Fruit fly (Drosophila melanogaster) whole organism, embryonic: ENCODE measurements around the gene Esyt2.
A peak's percentile ranks its signal among the peaks of the same experiment; 100 is the strongest.

ENCODE experiments used
- Asciz ChIP-seq: fragments of 200-800 bp; sonication (Bioruptor generic); optimal IDR thresholded peaks from 2 replicates; lab custom pipeline; 2017; ENCODE audit warnings: missing biosample characterization, mild to moderate bottlenecking, missing genetic modification characterization, missing genetic modification reagents
- Bgb ChIP-seq: fragments of 200-800 bp; sonication (Bioruptor generic); IDR thresholded peaks from 2 replicates; pipeline ENCODE4 v1.3.6; 2022; ENCODE audit warnings: missing biosample characterization, missing genetic modification characterization; ENCODE audit not compliant: partially characterized antibody
- CG10979 ChIP-seq: fragments of 200-800 bp; sonication (Bioruptor generic); optimal IDR thresholded peaks from 2 replicates; lab custom pipeline; 2018; ENCODE audit warnings: missing biosample characterization, mild to moderate bottlenecking, missing genetic modification characterization, moderate library complexity
- CG11093 ChIP-seq: fragments of 200-800 bp; sonication (Bioruptor generic); IDR thresholded peaks from 3 replicates; pipeline ENCODE4 v1.3.6; 2022; ENCODE audit warnings: missing biosample characterization, missing genetic modification characterization
- CG11723 ChIP-seq: fragments of 200-800 bp; sonication (Bioruptor generic); optimal IDR thresholded peaks from 2 replicates; lab custom pipeline; 2017; ENCODE audit warnings: missing biosample characterization, mild to moderate bottlenecking, missing genetic modification characterization
- CG12299 ChIP-seq: fragments of 200-800 bp; sonication (Bioruptor generic); optimal IDR thresholded peaks from 2 replicates; lab custom pipeline; 2018; ENCODE audit warnings: missing biosample characterization, mild to moderate bottlenecking, missing genetic modification characterization
- CG12391 ChIP-seq: fragments of 200-800 bp; sonication (Bioruptor generic); optimal IDR thresholded peaks from 3 replicates; lab custom pipeline; 2018; ENCODE audit warnings: missing biosample characterization, mild to moderate bottlenecking, missing genetic modification characterization, moderate library complexity
- CG12769 ChIP-seq: fragments of 200-800 bp; sonication (Bioruptor generic); optimal IDR thresholded peaks from 2 replicates; lab custom pipeline; 2019; ENCODE audit warnings: missing biosample characterization, mild to moderate bottlenecking, missing genetic modification characterization, moderate library complexity
- CG13287 ChIP-seq: fragments of 200-800 bp; sonication (Bioruptor generic); IDR thresholded peaks from 2 replicates; pipeline ENCODE4 v1.3.6; 2022; ENCODE audit warnings: missing biosample characterization, missing genetic modification characterization; ENCODE audit not compliant: partially characterized antibody
- CG1529 ChIP-seq: fragments of 200-800 bp; sonication (Bioruptor generic); optimal IDR thresholded peaks from 3 replicates; lab custom pipeline; 2018; ENCODE audit warnings: missing biosample characterization, missing genetic modification characterization
- CG2712 ChIP-seq: fragments of 200-800 bp; optimal IDR thresholded peaks from 3 replicates; lab custom pipeline; 2019; ENCODE audit warnings: missing biosample characterization, mild to moderate bottlenecking, missing genetic modification characterization, moderate library complexity
- CG33213 ChIP-seq: fragments of 200-800 bp; sonication (Bioruptor generic); optimal IDR thresholded peaks from 3 replicates; lab custom pipeline; 2016; ENCODE audit warnings: missing biosample characterization, missing genetic modification characterization
- CG43689 ChIP-seq: fragments of 200-800 bp; sonication (Bioruptor generic); IDR thresholded peaks from 2 replicates; pipeline ENCODE4 v1.3.6; 2022; ENCODE audit warnings: missing biosample characterization, missing genetic modification characterization
- CG5180 ChIP-seq: fragments of 200-800 bp; sonication (Bioruptor generic); optimal IDR thresholded peaks from 3 replicates; lab custom pipeline; 2017; ENCODE audit warnings: missing biosample characterization, missing genetic modification characterization, mild to moderate bottlenecking, moderate library complexity, missing genetic modification reagents
- CG8290 ChIP-seq, 3 experiments: fragments of 200-800 bp; sonication (Bioruptor generic); optimal IDR thresholded peaks; 2 replicates each; lab custom pipeline; 2016 to 2019; ENCODE audit warnings: missing biosample characterization in 3 of 3, missing genetic modification characterization in 3 of 3, mild to moderate bottlenecking in 2 of 3, moderate library complexity in 1 of 3
- CG9932 ChIP-seq: fragments of 200-800 bp; sonication (Bioruptor generic); IDR thresholded peaks from 2 replicates; pipeline ENCODE4 v1.3.6; 2022; ENCODE audit warnings: missing biosample characterization, missing genetic modification characterization
- CTCF ChIP-seq: fragments of 200-800 bp; sonication (Bioruptor generic); optimal IDR thresholded peaks from 2 replicates; lab custom pipeline; 2017; ENCODE audit warnings: missing biosample characterization, mild to moderate bottlenecking, missing genetic modification characterization, moderate library complexity
- CkIIα-i1 ChIP-seq: fragments of 200-800 bp; sonication (Bioruptor generic); IDR thresholded peaks from 2 replicates; pipeline ENCODE4 v1.3.6; 2022; ENCODE audit warnings: missing biosample characterization, missing genetic modification characterization
- D ChIP-seq, 2 experiments: fragments of 200-800 bp in 1 of 2; fragments of >200 bp in 1 of 2; sonication (Bioruptor generic) in 1 of 2; optimal IDR thresholded peaks; 2 replicates in 1 of 2; 3 replicates in 1 of 2; lab custom pipeline; 2017; ENCODE audit warnings: mild to moderate bottlenecking in 1 of 2, missing biosample characterization in 1 of 2, missing genetic modification characterization in 1 of 2, missing genetic modification reagents in 1 of 2
- Dref ChIP-seq: fragments of 200-800 bp; sonication (Bioruptor generic); IDR thresholded peaks from 2 replicates; pipeline ENCODE4 v1.3.6; 2022; ENCODE audit warnings: missing biosample characterization, missing genetic modification characterization
- Eip74EF ChIP-seq, 2 experiments: fragments of 200-800 bp in 1 of 2; fragments of >200 bp in 1 of 2; sonication (Bioruptor generic) in 1 of 2; optimal IDR thresholded peaks; 2 replicates each; lab custom pipeline; 2017 to 2019; ENCODE audit warnings: missing biosample characterization in 2 of 2, missing genetic modification characterization in 2 of 2, mild to moderate bottlenecking in 1 of 2, moderate library complexity in 1 of 2
- Ets65A ChIP-seq: fragments of 200-800 bp; sonication (Bioruptor generic); peaks from one replicate; lab custom pipeline; 2016; ENCODE audit warnings: missing biosample characterization, missing genetic modification characterization
- HLH3B ChIP-seq: fragments of 200-800 bp; sonication (Bioruptor generic); IDR thresholded peaks from 2 replicates; pipeline ENCODE4 v1.3.6; 2022; ENCODE audit warnings: missing biosample characterization, missing genetic modification characterization
- Hr3 ChIP-seq: fragments of 200-800 bp; sonication (Bioruptor generic); optimal IDR thresholded peaks from 3 replicates; lab custom pipeline; 2016; ENCODE audit warnings: missing biosample characterization, missing genetic modification characterization
- Hr78 ChIP-seq, 2 experiments: fragments of 200-800 bp in 1 of 2; fragments of >200 bp in 1 of 2; sonication (Bioruptor generic) in 1 of 2; optimal IDR thresholded peaks; 2 replicates each; lab custom pipeline; 2017 to 2019; ENCODE audit warnings: missing biosample characterization in 2 of 2, missing genetic modification characterization in 2 of 2, mild to moderate bottlenecking in 1 of 2, moderate library complexity in 1 of 2
- Med ChIP-seq: fragments of 200-800 bp; sonication (Bioruptor generic); peaks from one replicate; lab custom pipeline; 2016; ENCODE audit warnings: missing biosample characterization, missing genetic modification characterization, mild to moderate bottlenecking, inconsistent platforms, moderate library complexity
- NC2α ChIP-seq: fragments of 200-800 bp; sonication (Bioruptor generic); optimal IDR thresholded peaks from 2 replicates; lab custom pipeline; 2016; ENCODE audit warnings: missing biosample characterization, missing genetic modification characterization
- Nf-YC ChIP-seq: fragments of 200-800 bp; optimal IDR thresholded peaks from 3 replicates; lab custom pipeline; 2019; ENCODE audit warnings: missing biosample characterization, mild to moderate bottlenecking, missing genetic modification characterization, moderate library complexity
- Optix ChIP-seq: fragments of 200-800 bp; sonication (Bioruptor generic); IDR thresholded peaks from 3 replicates; pipeline ENCODE4 v1.3.6; 2022; ENCODE audit warnings: missing biosample characterization, missing genetic modification characterization
- Sin3A ChIP-seq: fragments of >200 bp; optimal IDR thresholded peaks from 2 replicates; lab custom pipeline; 2018
- Stat92E ChIP-seq, 3 experiments: fragments of >200 bp in 2 of 3; fragments of 200-800 bp in 1 of 3; sonication (Bioruptor generic) in 1 of 3; optimal IDR thresholded peaks; 2 replicates each; lab custom pipeline; 2017 to 2019; ENCODE audit warnings: missing biosample characterization in 3 of 3, missing genetic modification characterization in 3 of 3, mild to moderate bottlenecking in 1 of 3, moderate library complexity in 1 of 3
- Tbp ChIP-seq: fragments of >200 bp; optimal IDR thresholded peaks from 2 replicates; lab custom pipeline; 2018; ENCODE audit warnings: missing biosample characterization, missing genetic modification characterization
- chinmo ChIP-seq: fragments of 200-800 bp; sonication (Bioruptor generic); IDR thresholded peaks from 4 replicates; pipeline ENCODE4 v1.3.6; 2022; ENCODE audit warnings: missing biosample characterization, missing genetic modification characterization; ENCODE audit not compliant: partially characterized antibody
- crc ChIP-seq: fragments of 200-800 bp; sonication (Bioruptor generic); optimal IDR thresholded peaks from 2 replicates; lab custom pipeline; 2016; ENCODE audit warnings: missing biosample characterization, missing genetic modification characterization
- croc ChIP-seq: fragments of 200-800 bp; sonication (Bioruptor generic); conservative IDR thresholded peaks from 3 replicates; pipeline ENCODE4 v1.3.6; 2022; ENCODE audit warnings: missing biosample characterization, missing genetic modification characterization
- grau ChIP-seq: fragments of 200-800 bp; optimal IDR thresholded peaks from 3 replicates; lab custom pipeline; 2019; ENCODE audit warnings: missing biosample characterization, mild to moderate bottlenecking, missing genetic modification characterization, moderate library complexity
- ham ChIP-seq: fragments of 200-800 bp; sonication (Bioruptor generic); IDR thresholded peaks from 2 replicates; pipeline ENCODE4 v1.3.6; 2022; ENCODE audit warnings: missing biosample characterization, missing genetic modification characterization
- luna ChIP-seq: fragments of 200-800 bp; sonication (Bioruptor generic); optimal IDR thresholded peaks from 2 replicates; lab custom pipeline; 2016; ENCODE audit warnings: missing biosample characterization, missing genetic modification characterization
- mld ChIP-seq: fragments of 200-800 bp; sonication (Bioruptor generic); IDR thresholded peaks from 3 replicates; pipeline ENCODE4 v1.3.6; 2022; ENCODE audit warnings: missing biosample characterization, missing genetic modification characterization; ENCODE audit not compliant: partially characterized antibody
- onecut ChIP-seq: fragments of 200-800 bp; sonication (Bioruptor generic); IDR thresholded peaks from 2 replicates; pipeline ENCODE4 v1.3.6; 2022; ENCODE audit warnings: missing biosample characterization, missing genetic modification characterization
- pan ChIP-seq, 4 experiments: fragments of >200 bp in 3 of 4; fragments of 200-800 bp in 1 of 4; sonication (Bioruptor generic) in 1 of 4; optimal IDR thresholded peaks in 3 of 4; IDR thresholded peaks in 1 of 4; 2 replicates each; pipeline versions ENCODE4 v1.3.6 to Lab custom; 2017 to 2022; ENCODE audit warnings: missing biosample characterization in 2 of 4, missing genetic modification characterization in 2 of 4, mixed read lengths in 1 of 4
- row ChIP-seq: fragments of 200-800 bp; sonication (Bioruptor generic); IDR thresholded peaks from 3 replicates; pipeline ENCODE4 v1.3.6; 2022; ENCODE audit warnings: missing biosample characterization, missing genetic modification characterization
- sens ChIP-seq: fragments of 200-800 bp; sonication (Bioruptor generic); peaks from one replicate; lab custom pipeline; 2016; ENCODE audit warnings: missing biosample characterization, missing genetic modification characterization
- sens-2 ChIP-seq: fragments of 200-800 bp; sonication (Bioruptor generic); IDR thresholded peaks from 2 replicates; pipeline ENCODE4 v1.3.6; 2022; ENCODE audit warnings: missing biosample characterization, missing genetic modification characterization
- shn ChIP-seq: fragments of 200-800 bp; sonication (Bioruptor generic); optimal IDR thresholded peaks from 3 replicates; lab custom pipeline; 2016; ENCODE audit warnings: missing biosample characterization, missing genetic modification characterization
- unpg ChIP-seq: fragments of 200-800 bp; sonication (Bioruptor generic); optimal IDR thresholded peaks from 3 replicates; lab custom pipeline; 2018; ENCODE audit warnings: missing biosample characterization, mild to moderate bottlenecking, missing genetic modification characterization, moderate library complexity
- vvl ChIP-seq: fragments of 200-800 bp; sonication (Bioruptor generic); IDR thresholded peaks from 2 replicates; pipeline ENCODE4 v1.3.6; 2022; ENCODE audit warnings: missing biosample characterization, missing genetic modification characterization
- wor ChIP-seq: fragments of 200-800 bp; sonication (Bioruptor generic); IDR thresholded peaks from 2 replicates; pipeline ENCODE4 v1.3.6; 2022; ENCODE audit warnings: missing biosample characterization, missing genetic modification characterization
- zfh1 ChIP-seq: fragments of 200-800 bp; sonication (Bioruptor generic); IDR thresholded peaks from 3 replicates; pipeline ENCODE4 v1.3.6; 2022; ENCODE audit warnings: missing biosample characterization, missing genetic modification characterization

Esyt2 gene

dm6 chr3R:24524426-24524974 is 20.0 kb upstream of the Esyt2 start, which contains the start of gene Jhbp12 (continued):
- TF ChIP-seq Dref (GFP tag; lab: Robert Waterston, UW): no peak
- no peak for TF ChIP-seq NC2α (GFP tag; lab: Kevin White, UChicago)
- 0 out of 2 replicates have a peak, but pooled peaks have one; percentile 27 for TF ChIP-seq vvl (GFP tag; lab: Robert Waterston, UW)
- TF ChIP-seq HLH3B (GFP tag; lab: Robert Waterston, UW): no peak
- TF ChIP-seq Eip74EF (GFP tag; optimal IDR thresholded peaks at IDR 0.05; lab: Kevin White, UChicago): peak in 1 of 2 experiments; percentile 39
- no peak for TF ChIP-seq zfh1 (GFP tag; lab: Robert Waterston, UW)
- TF ChIP-seq chinmo (GFP tag; lab: Robert Waterston, UW): peak; percentile 73; the same call in 1 of the 4 replicates
- TF ChIP-seq grau (tag; lab: Kevin White, UChicago): no peak
- no peak for TF ChIP-seq CG12391
- TF ChIP-seq Optix (GFP tag; lab: Robert Waterston, UW): no peak
- no peak for TF ChIP-seq sens (GFP tag; lab: Kevin White, UChicago)
- TF ChIP-seq D (optimal IDR thresholded peaks at IDR 0.05; lab: Kevin White, UChicago): no peak
- no peak for TF ChIP-seq D (GFP tag; optimal IDR thresholded peaks at IDR 0.05; lab: Kevin White, UChicago)
- no peak for TF ChIP-seq CG43689 (GFP tag; lab: Robert Waterston, UW)
- peak; percentile 32; the same call in 1 of the 2 replicates for TF ChIP-seq Bgb (GFP tag; lab: Robert Waterston, UW)
- no peak for TF ChIP-seq CG33213 (GFP tag; lab: Kevin White, UChicago)
- no peak for TF ChIP-seq sens-2
- TF ChIP-seq ham: no peak
- no peak for TF ChIP-seq luna (GFP tag; lab: Kevin White, UChicago)
- no peak for TF ChIP-seq CG8290 (GFP tag; optimal IDR thresholded peaks at IDR 0.05; lab: Kevin White, UChicago)
- TF ChIP-seq CG8290 (tag; optimal IDR thresholded peaks at IDR 0.05; lab: Kevin White, UChicago): peak in 1 of 2 experiments; percentile 6
- TF ChIP-seq CG10979 (tag; lab: Kevin White, UChicago): no peak
- TF ChIP-seq Med (GFP tag; lab: Kevin White, UChicago): peak; percentile 72
- TF ChIP-seq Nf-YC: peak; percentile 14
- 0 out of 2 replicates have a peak, but pooled peaks have one; percentile 17 for TF ChIP-seq CG9932 (GFP tag; lab: Robert Waterston, UW)
- no peak for TF ChIP-seq croc
- TF ChIP-seq Hr78 (GFP tag; optimal IDR thresholded peaks at IDR 0.05; lab: Kevin White, UChicago): no peak
- TF ChIP-seq Hr3 (GFP tag; lab: Kevin White, UChicago): no peak
- peak; percentile 56 for TF ChIP-seq CG12769
- TF ChIP-seq CG11093: no peak
- TF ChIP-seq unpg (GFP tag; lab: Kevin White, UChicago): no peak
- peak; percentile 19 for TF ChIP-seq CTCF (GFP tag; lab: Kevin White, UChicago)
- TF ChIP-seq Sin3A (lab: Kevin White, UChicago): no peak
- no peak for TF ChIP-seq Asciz (GFP tag; lab: Kevin White, UChicago)
- TF ChIP-seq Ets65A (GFP tag; lab: Kevin White, UChicago): no peak
- TF ChIP-seq shn: no peak
- TF ChIP-seq Stat92E (GFP tag; optimal IDR thresholded peaks at IDR 0.05; lab: Kevin White, UChicago): no peak
- TF ChIP-seq row (GFP tag; lab: Robert Waterston, UW): no peak
- peak; percentile 46; the same call in 1 of the 2 replicates for TF ChIP-seq onecut
- TF ChIP-seq wor: no peak
- TF ChIP-seq pan (optimal IDR thresholded peaks at IDR 0.05; lab: Kevin White, UChicago): no peak
- no peak for TF ChIP-seq pan (GFP tag; optimal IDR thresholded peaks at IDR 0.05 in 1 of 2, IDR thresholded peaks at IDR 0.05 in 1 of 2)
- TF ChIP-seq Tbp (GFP tag; lab: Kevin White, UChicago): no peak
- TF ChIP-seq CkIIα-i1 (GFP tag; lab: Robert Waterston, UW): no peak
- no peak for TF ChIP-seq CG5180 (GFP tag; lab: Kevin White, UChicago)
- no peak for TF ChIP-seq crc (GFP tag; lab: Kevin White, UChicago)
- no peak for TF ChIP-seq CG11723 (GFP tag; lab: Kevin White, UChicago)
- no peak for TF ChIP-seq CG1529 (GFP tag; lab: Kevin White, UChicago)
- no peak for TF ChIP-seq CG2712 (tag; lab: Kevin White, UChicago)
- no peak for TF ChIP-seq CG12299
- TF ChIP-seq CG13287 (GFP tag; lab: Robert Waterston, UW): peak; percentile 43; the same call in 1 of the 2 replicates
- TF ChIP-seq mld: no peak
